Worm (Caenorhabditis elegans) whole organism, young adult: ENCODE measurements around the gene cest-2.2.

Experiments
- B0261.1 ChIP-seq: sonication (generic microtip); optimal IDR thresholded peaks from 2 replicates; lab custom pipeline; 2016; ENCODE audit warnings: mild to moderate bottlenecking, missing genetic modification characterization, moderate library complexity, missing compliant biosample characterization
- D2030.7 ChIP-seq: fragments of 200-800 bp; sonication (Bioruptor generic); IDR thresholded peaks from 2 replicates; pipeline ENCODE4 v1.3.6; 2022; ENCODE audit warnings: missing genetic modification reagents, missing genetic modification characterization, missing compliant biosample characterization
- F10E7.11 ChIP-seq: sonication (generic microtip); optimal IDR thresholded peaks from 2 replicates; lab custom pipeline; 2017; ENCODE audit warnings: mild to moderate bottlenecking, missing genetic modification characterization, moderate library complexity, missing compliant biosample characterization
- F22D6.2 ChIP-seq: sonication (generic microtip); optimal IDR thresholded peaks from 2 replicates; lab custom pipeline; 2016; ENCODE audit warnings: mild to moderate bottlenecking, missing genetic modification characterization, missing compliant biosample characterization
- F23B12.7 ChIP-seq: sonication (generic microtip); optimal IDR thresholded peaks from 2 replicates; lab custom pipeline; 2017; ENCODE audit warnings: missing genetic modification characterization, mild to moderate bottlenecking, missing compliant biosample characterization, antibody characterized with exemption, moderate library complexity; ENCODE audit not compliant: insufficient read depth
- F33H1.4 ChIP-seq: fragments of 200-800 bp; sonication (Bioruptor generic); IDR thresholded peaks from 2 replicates; pipeline ENCODE4 v1.3.6; 2022; ENCODE audit warnings: missing genetic modification reagents, missing genetic modification characterization, missing compliant biosample characterization
- F37B4.10 ChIP-seq: fragments of 200-800 bp; sonication (Bioruptor generic); IDR thresholded peaks from 2 replicates; pipeline ENCODE4 v1.3.6; 2022; ENCODE audit warnings: missing genetic modification characterization, missing compliant biosample characterization
- K11D2.4 ChIP-seq: fragments of 200-800 bp; sonication (Bioruptor generic); IDR thresholded peaks from 2 replicates; pipeline ENCODE4 v1.3.6; 2022; ENCODE audit warnings: missing genetic modification reagents, missing genetic modification characterization, missing compliant biosample characterization
- T26A5.8 ChIP-seq: sonication (generic microtip); optimal IDR thresholded peaks from 2 replicates; lab custom pipeline; 2016; ENCODE audit warnings: missing genetic modification characterization, missing compliant biosample characterization
- Y53G8AR.9 ChIP-seq: fragments of 200-800 bp; sonication (Bioruptor generic); conservative IDR thresholded peaks from 2 replicates; pipeline ENCODE4 v1.3.6; 2022; ENCODE audit warnings: missing genetic modification reagents, missing genetic modification characterization, missing compliant biosample characterization
- Y79H2A.3 ChIP-seq: fragments of 200-800 bp; sonication (Bioruptor generic); conservative IDR thresholded peaks from 2 replicates; pipeline ENCODE4 v1.3.6; 2022; ENCODE audit warnings: missing genetic modification reagents, missing genetic modification characterization, missing compliant biosample characterization
- Y95B8A.8 ChIP-seq: fragments of 200-800 bp; sonication (Bioruptor generic); IDR thresholded peaks from 2 replicates; pipeline ENCODE4 v1.3.6; 2022; ENCODE audit warnings: missing genetic modification reagents, missing genetic modification characterization, missing compliant biosample characterization
- ama-1 ChIP-seq, 3 experiments: fragments of 150-350 bp in 1 of 3; sonication (generic microtip) in 2 of 3; optimal IDR thresholded peaks; 2 replicates each; lab custom pipeline; 2014 to 2018; ENCODE audit warnings: missing biosample characterization in 2 of 3, missing genetic modification characterization in 2 of 3, missing genetic modification reagents in 2 of 3
- aptf-2 ChIP-seq: fragments of 200-800 bp; sonication (Bioruptor generic); conservative IDR thresholded peaks from 2 replicates; pipeline ENCODE4 v1.3.6; 2022; ENCODE audit warnings: missing genetic modification reagents, missing genetic modification characterization, missing compliant biosample characterization
- ccch-3 ChIP-seq: fragments of 200-800 bp; sonication (Bioruptor generic); optimal IDR thresholded peaks from 2 replicates; lab custom pipeline; 2018; ENCODE audit warnings: mild to moderate bottlenecking, missing genetic modification characterization, missing compliant biosample characterization
- ceh-58 ChIP-seq: fragments of 200-800 bp; sonication (Bioruptor generic); IDR thresholded peaks from 2 replicates; pipeline ENCODE4 v1.3.6; 2022; ENCODE audit warnings: missing genetic modification characterization, missing compliant biosample characterization
- dox-1 ChIP-seq: fragments of 200-800 bp; sonication (Bioruptor generic); IDR thresholded peaks from 2 replicates; pipeline ENCODE4 v1.3.6; 2022; ENCODE audit warnings: missing genetic modification reagents, missing genetic modification characterization, missing compliant biosample characterization
- dpff-1 ChIP-seq: sonication (generic microtip); optimal IDR thresholded peaks from 2 replicates; lab custom pipeline; 2017; ENCODE audit warnings: mild to moderate bottlenecking, missing genetic modification characterization, missing compliant biosample characterization
- dpl-1 ChIP-seq: fragments of 150-350 bp; optimal IDR thresholded peaks from 2 replicates; lab custom pipeline; 2014; ENCODE audit warnings: missing biosample characterization, missing genetic modification reagents, missing genetic modification characterization
- efl-1 ChIP-seq: fragments of 150-350 bp; optimal IDR thresholded peaks from 2 replicates; lab custom pipeline; 2014; ENCODE audit warnings: missing biosample characterization, missing genetic modification reagents, missing genetic modification characterization
- egl-44 ChIP-seq: fragments of 200-800 bp; sonication (Bioruptor generic); IDR thresholded peaks from 2 replicates; pipeline ENCODE4 v1.3.6; 2022; ENCODE audit warnings: missing genetic modification reagents, missing genetic modification characterization, missing compliant biosample characterization
- egrh-3 ChIP-seq: fragments of 200-800 bp; sonication (Bioruptor generic); IDR thresholded peaks from 2 replicates; pipeline ENCODE4 v1.3.6; 2022; ENCODE audit warnings: missing genetic modification reagents, missing genetic modification characterization, missing compliant biosample characterization
- ekl-4 ChIP-seq: fragments of 200-800 bp; sonication (Bioruptor generic); IDR thresholded peaks from 2 replicates; pipeline ENCODE4 v1.3.6; 2022; ENCODE audit warnings: missing genetic modification reagents, missing genetic modification characterization, missing compliant biosample characterization
- gei-17 ChIP-seq: fragments of 200-800 bp; sonication (Bioruptor generic); optimal IDR thresholded peaks from 2 replicates; lab custom pipeline; 2018; ENCODE audit warnings: mild to moderate bottlenecking, missing genetic modification characterization, missing compliant biosample characterization
- him-1 ChIP-seq: sonication (generic microtip); optimal IDR thresholded peaks from 2 replicates; lab custom pipeline; 2016; ENCODE audit warnings: missing genotype, missing genetic modification reagents, missing genetic modification characterization, missing compliant biosample characterization
- hlh-26 ChIP-seq: fragments of 200-800 bp; sonication (Bioruptor generic); conservative IDR thresholded peaks from 2 replicates; pipeline ENCODE4 v1.3.6; 2022; ENCODE audit warnings: missing genetic modification reagents, missing genetic modification characterization, missing compliant biosample characterization
- hmg-20 ChIP-seq: fragments of 200-800 bp; sonication (Bioruptor generic); IDR thresholded peaks from 2 replicates; pipeline ENCODE4 v1.3.6; 2022; ENCODE audit warnings: missing genetic modification reagents, missing genetic modification characterization, missing compliant biosample characterization
- let-607 ChIP-seq, 2 experiments: fragments of 200-800 bp in 1 of 2; sonication (Bioruptor generic) in 1 of 2; sonication (generic microtip) in 1 of 2; optimal IDR thresholded peaks; 2 replicates each; lab custom pipeline; 2016 to 2018; ENCODE audit warnings: mild to moderate bottlenecking in 2 of 2, missing compliant biosample characterization in 2 of 2, missing genetic modification characterization in 2 of 2, moderate library complexity in 2 of 2, missing genotype in 1 of 2
- lin-54 ChIP-seq: fragments of 200-800 bp; sonication (Bioruptor generic); optimal IDR thresholded peaks from 2 replicates; lab custom pipeline; 2018; ENCODE audit warnings: mild to moderate bottlenecking, missing genetic modification characterization, missing compliant biosample characterization
- lir-1 ChIP-seq: fragments of 200-800 bp; sonication (Bioruptor generic); conservative IDR thresholded peaks from 2 replicates; pipeline ENCODE4 v1.3.6; 2022; ENCODE audit warnings: missing genetic modification reagents, missing genetic modification characterization, missing compliant biosample characterization
- lsy-27 ChIP-seq: sonication (generic microtip); optimal IDR thresholded peaks from 2 replicates; lab custom pipeline; 2017; ENCODE audit warnings: missing genetic modification characterization, mild to moderate bottlenecking, missing compliant biosample characterization, antibody characterized with exemption, missing genotype, borderline replicate concordance; ENCODE audit not compliant: insufficient read depth
- madf-6 ChIP-seq: fragments of 200-800 bp; sonication (Bioruptor generic); IDR thresholded peaks from 2 replicates; pipeline ENCODE4 v1.3.6; 2022; ENCODE audit warnings: missing genetic modification reagents, missing genetic modification characterization, missing compliant biosample characterization
- mel-28 ChIP-seq: sonication (generic microtip); optimal IDR thresholded peaks from 2 replicates; lab custom pipeline; 2016; ENCODE audit warnings: borderline replicate concordance, mild to moderate bottlenecking, missing genetic modification characterization, missing compliant biosample characterization
- mes-4 ChIP-seq: sonication (generic microtip); optimal IDR thresholded peaks from 2 replicates; lab custom pipeline; 2016; ENCODE audit warnings: missing genotype, missing genetic modification characterization, missing compliant biosample characterization
- mxl-1 ChIP-seq: sonication (generic microtip); optimal IDR thresholded peaks from 2 replicates; lab custom pipeline; 2016; ENCODE audit warnings: missing genetic modification characterization, missing compliant biosample characterization
- nfya-1 ChIP-seq: sonication (generic microtip); optimal IDR thresholded peaks from 2 replicates; lab custom pipeline; 2017; ENCODE audit warnings: antibody characterized with exemption, missing compliant biosample characterization, missing genetic modification characterization, borderline replicate concordance; ENCODE audit not compliant: insufficient read depth
- nfya-2 ChIP-seq: fragments of 200-800 bp; sonication (Bioruptor generic); IDR thresholded peaks from 2 replicates; pipeline ENCODE4 v1.3.6; 2022; ENCODE audit warnings: missing genetic modification reagents, missing genetic modification characterization, missing compliant biosample characterization
- nfyb-1 ChIP-seq: fragments of 200-800 bp; sonication (Bioruptor generic); IDR thresholded peaks from 2 replicates; pipeline ENCODE4 v1.3.6; 2022; ENCODE audit warnings: missing genetic modification reagents, missing genetic modification characterization, missing compliant biosample characterization
- nhr-27 ChIP-seq: fragments of 200-800 bp; sonication (Bioruptor generic); optimal IDR thresholded peaks from 2 replicates; lab custom pipeline; 2018; ENCODE audit warnings: mild to moderate bottlenecking, missing genetic modification characterization, moderate library complexity, missing compliant biosample characterization
- nhr-90 ChIP-seq: sonication (generic microtip); optimal IDR thresholded peaks from 2 replicates; lab custom pipeline; 2016; ENCODE audit warnings: missing genotype, mild to moderate bottlenecking, missing genetic modification characterization, missing compliant biosample characterization
- rec-8 ChIP-seq, 2 experiments: sonication (generic microtip); optimal IDR thresholded peaks; 2 replicates each; lab custom pipeline; 2016; ENCODE audit warnings: mild to moderate bottlenecking in 2 of 2, missing genetic modification characterization in 2 of 2, missing genetic modification reagents in 2 of 2, missing genotype in 2 of 2, missing biosample characterization in 1 of 2, missing compliant biosample characterization in 1 of 2, moderate library complexity in 1 of 2
- sdz-38 ChIP-seq: sonication (generic microtip); optimal IDR thresholded peaks from 2 replicates; lab custom pipeline; 2016; ENCODE audit warnings: missing genotype, missing genetic modification characterization, missing compliant biosample characterization
- snpc-1.3 ChIP-seq: sonication (generic microtip); optimal IDR thresholded peaks from 2 replicates; lab custom pipeline; 2017; ENCODE audit warnings: missing genetic modification characterization, mild to moderate bottlenecking, missing compliant biosample characterization, antibody characterized with exemption, moderate library complexity, missing genotype, missing genetic modification reagents; ENCODE audit not compliant: insufficient read depth
- snpc-3.4 ChIP-seq: sonication (generic microtip); optimal IDR thresholded peaks from 2 replicates; lab custom pipeline; 2017; ENCODE audit warnings: missing genetic modification characterization, mild to moderate bottlenecking, missing compliant biosample characterization, antibody characterized with exemption, moderate library complexity, missing genotype, missing genetic modification reagents
- unc-130 ChIP-seq: sonication (generic microtip); optimal IDR thresholded peaks from 2 replicates; lab custom pipeline; 2016; ENCODE audit warnings: missing genetic modification reagents, missing genetic modification characterization, missing compliant biosample characterization
- unc-62 ChIP-seq: fragments of 150-350 bp; optimal IDR thresholded peaks from 2 replicates; lab custom pipeline; 2014; ENCODE audit warnings: missing biosample characterization, missing genetic modification reagents, missing genetic modification characterization
- zfh-2 ChIP-seq: fragments of 200-800 bp; sonication (Bioruptor generic); conservative IDR thresholded peaks from 2 replicates; pipeline ENCODE4 v1.3.6; 2022; ENCODE audit warnings: missing genetic modification reagents, missing genetic modification characterization, missing compliant biosample characterization
- ztf-6 ChIP-seq: fragments of 200-800 bp; sonication (Bioruptor generic); IDR thresholded peaks from 2 replicates; pipeline ENCODE4 v1.3.6; 2022; ENCODE audit warnings: missing genetic modification reagents, missing genetic modification characterization, missing compliant biosample characterization

Gene cest-2.2

ce11 chrV:14200086-14200485 lies 24.9 kb upstream of the cest-2.2 start (continued):
- 0 out of 2 replicates have a peak, but pooled peaks have one; percentile 27 for TF ChIP-seq Y53G8AR.9
- TF ChIP-seq gei-17 (GFP tag; lab: Kevin White, UChicago): peak; percentile 66
- TF ChIP-seq F10E7.11 (tag; lab: Kevin White, UChicago): no peak
- no peak for TF ChIP-seq rec-8 (tag; optimal IDR thresholded peaks at IDR 0.05; lab: Kevin White, UChicago)
- TF ChIP-seq lin-54: peak; percentile 67
- no peak for TF ChIP-seq mxl-1
- no peak for TF ChIP-seq ccch-3 (GFP tag; lab: Kevin White, UChicago)
- peak; percentile 69 for TF ChIP-seq F23B12.7
- no peak for TF ChIP-seq sdz-38 (tag; lab: Kevin White, UChicago)
- TF ChIP-seq lsy-27 (tag; lab: Kevin White, UChicago): no peak
- peak; percentile 80 for TF ChIP-seq K11D2.4 (GFP tag; lab: Robert Waterston, UW)
- no peak for TF ChIP-seq mel-28 (tag; lab: Kevin White, UChicago)
- peak; percentile 38; the same call in 1 of the 2 replicates for TF ChIP-seq egrh-3 (GFP tag; lab: Robert Waterston, UW)
- TF ChIP-seq nfyb-1 (GFP tag; lab: Robert Waterston, UW): peak; percentile 89
- peak; percentile 20; the same call in 1 of the 2 replicates for TF ChIP-seq lir-1 (GFP tag; lab: Robert Waterston, UW)
- no peak for TF ChIP-seq snpc-3.4 (tag; lab: Kevin White, UChicago)
- TF ChIP-seq Y79H2A.3 (GFP tag; lab: Robert Waterston, UW): no peak
- TF ChIP-seq F33H1.4 (GFP tag; lab: Robert Waterston, UW): no peak
- TF ChIP-seq unc-130 (GFP tag; lab: Kevin White, UChicago): no peak
- no peak for TF ChIP-seq nfya-1 (tag; lab: Kevin White, UChicago)
- TF ChIP-seq ceh-58 (GFP tag; lab: Robert Waterston, UW): no peak
- peak; percentile 29 for TF ChIP-seq snpc-1.3 (tag; lab: Kevin White, UChicago)
- no peak for TF ChIP-seq mes-4 (tag; lab: Kevin White, UChicago)
- TF ChIP-seq nhr-27 (tag; lab: Kevin White, UChicago): no peak
- no peak for TF ChIP-seq ztf-6 (GFP tag; lab: Robert Waterston, UW)
- TF ChIP-seq let-607 (tag; optimal IDR thresholded peaks at IDR 0.05; lab: Kevin White, UChicago): peak; percentile 77 to 80
- TF ChIP-seq him-1 (tag; lab: Kevin White, UChicago): no peak
- no peak for TF ChIP-seq B0261.1 (tag; lab: Kevin White, UChicago)
- TF ChIP-seq dpff-1: no peak
- no peak for TF ChIP-seq T26A5.8 (tag; lab: Kevin White, UChicago)
- no peak for TF ChIP-seq hmg-20 (GFP tag; lab: Robert Waterston, UW)
- TF ChIP-seq F22D6.2: peak; percentile 19
- TF ChIP-seq aptf-2 (GFP tag; lab: Robert Waterston, UW): no peak
- TF ChIP-seq efl-1: no peak
- TF ChIP-seq zfh-2 (GFP tag; lab: Robert Waterston, UW): peak; percentile 94
- no peak for TF ChIP-seq D2030.7
- TF ChIP-seq F37B4.10: no peak
- no peak for TF ChIP-seq dpl-1 (GFP tag; lab: Kevin White, UChicago)
- TF ChIP-seq madf-6 (GFP tag; lab: Robert Waterston, UW): no peak
- 0 out of 2 replicates have a peak, but pooled peaks have one; percentile 51 for TF ChIP-seq ekl-4 (GFP tag; lab: Robert Waterston, UW)
- peak; percentile 85 for TF ChIP-seq dox-1 (GFP tag; lab: Robert Waterston, UW)
- TF ChIP-seq nfya-2 (GFP tag; lab: Robert Waterston, UW): no peak
- no peak for TF ChIP-seq hlh-26 (GFP tag; lab: Robert Waterston, UW)
- peak; percentile 36 for TF ChIP-seq unc-62
- TF ChIP-seq ama-1 (optimal IDR thresholded peaks at IDR 0.05; lab: Kevin White, UChicago): no peak
- TF ChIP-seq ama-1 (GFP tag; optimal IDR thresholded peaks at IDR 0.05; lab: Kevin White, UChicago): no peak
- TF ChIP-seq nhr-90 (tag; lab: Kevin White, UChicago): peak; percentile 65
- TF ChIP-seq egl-44 (GFP tag; lab: Robert Waterston, UW): no peak
- TF ChIP-seq Y95B8A.8 (GFP tag; lab: Robert Waterston, UW): no peak
